Worm (Caenorhabditis elegans): ENCODE results near the gene pigw-1.

The pigw-1 gene

ce11 chrII:2925032-2925431, 40.3 kb upstream of the pigw-1 start:
- TF ChIP-seq F13C5.2 (tag; optimal IDR thresholded peaks at IDR 0.05) (no peak), sea-1 (GFP tag; conservative IDR thresholded peaks at IDR 0.05) (no peak), ceh-13 (GFP tag; optimal IDR thresholded peaks at IDR 0.05) (no peak), aly-1 (tag; optimal IDR thresholded peaks at IDR 0.05) (no peak), B0310.2 (tag; optimal IDR thresholded peaks at IDR 0.05) (no peak), ets-7 (tag; optimal IDR thresholded peaks at IDR 0.05) (no peak), ama-1 (optimal IDR thresholded peaks at IDR 0.05) (no peak), hnd-1 (tag; optimal IDR thresholded peaks at IDR 0.05) (no peak), flt-1 (GFP tag; IDR thresholded peaks at IDR 0.05) (no peak), ceh-36 (tag; optimal IDR thresholded peaks at IDR 0.05) (no peak)

- peak; percentile 15 for TF ChIP-seq ceh-36 (tag; optimal IDR thresholded peaks at IDR 0.05)
- TF ChIP-seq hmbx-1 (tag; optimal IDR thresholded peaks at IDR 0.05): no peak
These were observed 38.9 kb upstream of the pigw-1 start, which contains the start of gene ZK355.2 for ce11 chrII:2923617-2924016. TSS of gene ZK355.2 (plus strand) at chrII:2923917.

ce11 chrII:2922782-2923181, 38.1 kb upstream of the pigw-1 start:
- TF ChIP-seq pes-1 (GFP tag; IDR thresholded peaks at IDR 0.05) (0 out of 2 replicates have a peak, but pooled peaks have one; percentile 29), ama-1 (optimal IDR thresholded peaks at IDR 0.05) (no peak)

DNA sequence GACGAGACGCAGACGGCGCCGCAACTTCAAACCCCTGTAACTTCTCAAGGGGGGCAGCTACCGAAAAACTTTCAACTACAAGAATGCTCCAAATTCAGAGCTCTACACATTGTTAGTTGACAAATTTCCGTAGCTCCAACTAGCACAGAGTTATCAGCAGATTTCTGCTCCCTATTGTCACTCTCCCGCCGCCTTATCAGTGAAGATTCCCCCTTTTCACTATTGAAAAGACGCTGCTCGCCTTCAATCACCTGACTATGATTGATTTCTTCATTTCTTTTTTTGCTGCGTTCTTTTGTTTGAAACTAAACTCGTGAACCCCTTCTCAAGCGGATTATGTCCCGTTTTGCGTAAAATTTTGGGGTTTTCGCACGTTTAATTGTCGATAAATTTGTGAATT, 37.6 kb upstream of the pigw-1 start:
- TF ChIP-seq ets-7 (tag; optimal IDR thresholded peaks at IDR 0.05) (no peak), hmg-4 (GFP tag; optimal IDR thresholded peaks at IDR 0.05) (no peak)

- TF ChIP-seq tbx-37 (GFP tag; conservative IDR thresholded peaks at IDR 0.05): no peak
- TF ChIP-seq ceh-36 (tag; optimal IDR thresholded peaks at IDR 0.05): no peak
- no peak for TF ChIP-seq flt-1 (GFP tag; IDR thresholded peaks at IDR 0.05)
- TF ChIP-seq ets-7 (tag; optimal IDR thresholded peaks at IDR 0.05): no peak
- TF ChIP-seq ceh-13 (GFP tag; optimal IDR thresholded peaks at IDR 0.05): no peak
- TF ChIP-seq hnd-1 (tag; optimal IDR thresholded peaks at IDR 0.05): no peak
- TF ChIP-seq pes-1 (GFP tag; IDR thresholded peaks at IDR 0.05): no peak
- no peak for TF ChIP-seq tra-4 (tag; optimal IDR thresholded peaks at IDR 0.05)
- TF ChIP-seq F13C5.2 (tag; optimal IDR thresholded peaks at IDR 0.05): no peak
- TF ChIP-seq B0310.2 (tag; optimal IDR thresholded peaks at IDR 0.05): no peak
- TF ChIP-seq tbx-11 (GFP tag; IDR thresholded peaks at IDR 0.05): no peak
- TF ChIP-seq scrt-1 (GFP tag; IDR thresholded peaks at IDR 0.05): no peak
- TF ChIP-seq hmbx-1 (tag; optimal IDR thresholded peaks at IDR 0.05): no peak
- no peak for TF ChIP-seq sea-1 (GFP tag; conservative IDR thresholded peaks at IDR 0.05)
- TF ChIP-seq ama-1 (optimal IDR thresholded peaks at IDR 0.05): no peak
- no peak for TF ChIP-seq hmg-4 (GFP tag; optimal IDR thresholded peaks at IDR 0.05)
- no peak for TF ChIP-seq aly-1 (tag; optimal IDR thresholded peaks at IDR 0.05)
These were observed 37.1 kb upstream of the pigw-1 start for ce11 chrII:2921860-2922259.

DNA sequence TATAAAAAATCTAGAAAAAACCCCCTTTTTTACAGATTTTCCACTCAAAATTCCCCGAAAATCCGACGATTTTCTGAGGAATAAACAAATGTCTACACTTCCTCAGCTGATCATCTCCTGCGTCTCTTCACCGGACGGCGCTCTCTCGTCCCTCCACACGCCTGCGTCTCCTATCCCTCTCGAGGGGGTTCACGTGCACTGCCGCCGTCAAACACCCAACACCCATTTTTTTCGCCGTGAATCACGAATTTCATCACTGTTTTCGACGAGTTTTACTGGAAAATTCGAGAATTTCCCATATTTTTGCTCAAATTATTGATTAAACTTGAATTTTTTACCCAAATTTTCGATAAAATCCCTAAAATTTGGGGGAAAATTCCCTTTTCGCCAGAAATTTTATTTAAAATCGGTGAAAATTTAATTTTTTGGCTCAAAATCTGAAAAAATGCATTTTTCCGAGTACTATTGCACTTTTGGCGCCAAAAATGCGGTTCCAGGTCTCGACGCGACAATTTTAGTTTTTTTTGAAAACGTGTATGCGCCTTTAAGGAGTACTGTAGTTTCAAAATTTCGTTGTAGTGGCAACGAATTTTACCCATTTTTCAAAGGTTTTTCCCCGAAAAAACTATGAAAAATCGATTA, 36.2 kb upstream of the pigw-1 start:
- no peak for TF ChIP-seq B0310.2 (tag; optimal IDR thresholded peaks at IDR 0.05)
- TF ChIP-seq tra-4 (tag; optimal IDR thresholded peaks at IDR 0.05): no peak
- no peak for TF ChIP-seq F13C5.2 (tag; optimal IDR thresholded peaks at IDR 0.05)
- TF ChIP-seq flt-1 (GFP tag; IDR thresholded peaks at IDR 0.05): no peak
- no peak for TF ChIP-seq ama-1 (optimal IDR thresholded peaks at IDR 0.05)
- no peak for TF ChIP-seq ceh-13 (GFP tag; optimal IDR thresholded peaks at IDR 0.05)

DNA sequence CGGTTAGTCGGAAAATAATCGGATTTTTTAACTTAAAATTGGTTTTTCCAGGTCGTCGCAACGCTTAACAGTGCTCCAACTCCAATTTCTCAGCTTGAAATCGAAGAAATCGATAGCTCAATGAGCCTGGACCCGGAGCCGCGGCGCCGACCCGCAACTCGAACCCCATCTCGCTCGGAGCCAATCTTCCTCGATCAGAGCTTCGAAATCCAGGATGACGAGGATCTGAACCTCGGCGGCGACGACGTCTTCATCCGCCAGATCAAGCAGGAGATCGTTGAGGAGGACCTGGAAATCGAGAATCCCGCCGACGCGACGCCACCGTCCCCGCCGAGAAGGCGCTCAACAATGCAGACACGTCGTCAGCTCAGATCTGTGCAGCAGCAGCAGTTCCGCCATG, 35.5 kb upstream of the pigw-1 start:
- TF ChIP-seq hmbx-1 (tag; optimal IDR thresholded peaks at IDR 0.05) (no peak), sea-1 (GFP tag; conservative IDR thresholded peaks at IDR 0.05) (no peak), scrt-1 (GFP tag; IDR thresholded peaks at IDR 0.05) (no peak), ceh-13 (GFP tag; optimal IDR thresholded peaks at IDR 0.05) (no peak)

DNA sequence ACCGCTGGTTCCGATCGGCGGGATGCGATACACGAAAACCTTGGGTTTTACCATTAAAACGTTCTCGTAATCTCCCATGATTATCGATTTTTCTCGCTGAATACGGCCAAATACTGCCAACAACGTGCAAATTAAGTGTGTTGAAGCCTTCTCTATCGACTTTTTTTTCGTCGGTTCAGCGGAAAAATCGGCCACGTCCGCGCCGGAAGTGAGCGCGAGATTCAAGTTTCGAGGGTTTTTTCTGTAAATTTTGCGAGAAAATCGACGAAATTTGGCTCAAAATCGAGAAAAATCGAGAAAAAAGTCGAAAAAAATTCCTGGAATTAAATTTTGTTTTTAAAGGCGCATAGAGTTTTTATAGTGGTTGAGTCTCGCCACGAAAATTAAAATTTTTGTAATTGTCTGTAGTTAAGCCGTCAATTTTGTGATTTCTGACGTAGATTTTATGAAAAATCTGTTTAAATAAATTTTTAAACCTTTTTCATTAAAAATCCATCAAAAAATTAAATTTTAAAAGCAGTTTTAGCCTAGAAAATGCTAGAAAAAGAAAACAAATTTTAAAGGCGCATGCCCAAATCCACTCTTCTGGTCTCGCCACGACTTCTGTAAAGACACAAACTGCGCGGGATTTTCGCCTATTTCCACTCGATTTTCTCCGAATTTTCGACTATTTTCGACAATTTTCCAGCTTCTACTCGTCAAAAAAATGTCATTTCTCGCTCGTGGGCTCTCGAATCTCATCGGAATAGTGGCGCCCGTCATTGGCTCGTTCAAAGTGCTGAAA, 34.6 kb upstream of the pigw-1 start, which contains the start of the genes ncap-1 and Y110A2AR.1:
Gene ncap-1, minus strand, starts transcription at position 241 of the 784 bp plus-strand sequence.
Gene Y110A2AR.1, plus strand, starts transcription at position 637 of the 784 bp plus-strand sequence.
- TF ChIP-seq scrt-1 (GFP tag; IDR thresholded peaks at IDR 0.05) (no peak), tbx-11 (GFP tag; IDR thresholded peaks at IDR 0.05) (no peak), ceh-36 (tag; optimal IDR thresholded peaks at IDR 0.05) (no peak), pes-1 (GFP tag; IDR thresholded peaks at IDR 0.05) (no peak), hnd-1 (tag; optimal IDR thresholded peaks at IDR 0.05) (no peak), F13C5.2 (tag; optimal IDR thresholded peaks at IDR 0.05) (no peak), aly-1 (tag; optimal IDR thresholded peaks at IDR 0.05) (no peak), ama-1 (optimal IDR thresholded peaks at IDR 0.05) (no peak), sea-1 (GFP tag; conservative IDR thresholded peaks at IDR 0.05) (no peak)

ce11 chrII:2913505-2913904, 28.8 kb upstream of the pigw-1 start, which contains the start of gene ubc-15:
TSS of gene ubc-15 (minus strand) at chrII:2913605.
- no peak for TF ChIP-seq F13C5.2 (tag; optimal IDR thresholded peaks at IDR 0.05)
- TF ChIP-seq pes-1 (GFP tag; IDR thresholded peaks at IDR 0.05): no peak
- no peak for TF ChIP-seq aly-1 (tag; optimal IDR thresholded peaks at IDR 0.05)
- no peak for TF ChIP-seq ets-7 (tag; optimal IDR thresholded peaks at IDR 0.05)
- TF ChIP-seq ceh-13 (GFP tag; optimal IDR thresholded peaks at IDR 0.05): no peak
- TF ChIP-seq ceh-36 (tag; optimal IDR thresholded peaks at IDR 0.05): no peak
- no peak for TF ChIP-seq B0310.2 (tag; optimal IDR thresholded peaks at IDR 0.05)
- TF ChIP-seq hmg-4 (GFP tag; optimal IDR thresholded peaks at IDR 0.05): no peak
- TF ChIP-seq hmbx-1 (tag; optimal IDR thresholded peaks at IDR 0.05): no peak
- no peak for TF ChIP-seq tbx-37 (GFP tag; conservative IDR thresholded peaks at IDR 0.05)
- TF ChIP-seq hnd-1 (tag; optimal IDR thresholded peaks at IDR 0.05): no peak
- TF ChIP-seq sea-1 (GFP tag; conservative IDR thresholded peaks at IDR 0.05): no peak
- no peak for TF ChIP-seq tra-4 (tag; optimal IDR thresholded peaks at IDR 0.05)
- no peak for TF ChIP-seq flt-1 (GFP tag; IDR thresholded peaks at IDR 0.05)
- no peak for TF ChIP-seq tbx-11 (GFP tag; IDR thresholded peaks at IDR 0.05)

Measured in whole organism, early embryonic.